Worm (Caenorhabditis elegans): ENCODE measurements around the gene enu-3.1.
A peak's percentile ranks its signal among the peaks of the same experiment; 100 is the strongest.
"Not testable (repeated sequence)": the region's sequence is repeated elsewhere in the genome, so short reads cannot be mapped to it uniquely, and the experiment has no call there.

enu-3.1 gene

DNA sequence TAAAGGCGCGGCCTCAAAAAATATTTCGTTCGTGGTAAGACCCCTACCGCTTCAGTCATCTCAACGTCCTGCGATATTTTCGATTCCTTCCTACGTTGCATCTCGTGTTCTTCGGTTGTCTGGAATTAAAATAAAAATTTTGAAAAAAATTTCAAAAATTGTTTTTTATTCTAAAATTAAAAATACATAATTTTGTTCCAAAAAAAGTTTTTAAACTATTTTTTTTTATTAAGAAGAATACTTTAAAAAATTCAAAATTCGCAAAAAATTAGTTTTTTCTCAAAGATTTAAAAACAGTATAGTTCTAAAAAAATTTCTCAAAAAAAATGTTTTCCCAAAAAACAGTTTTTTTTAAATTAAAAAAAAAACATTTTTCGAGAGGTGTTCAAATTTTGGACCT lies 2.7 kb downstream of the enu-3.1 start, which contains the start of gene H04D03.6:
Gene H04D03.6 (minus strand): TSS at position 101 of the 400 bp plus-strand sequence.
- not testable (repeated sequence) for TF ChIP-seq daf-8 (GFP tag; IDR thresholded peaks at IDR 0.05); ceh-28 (tag; optimal IDR thresholded peaks at IDR 0.05); mxl-3 (GFP tag; optimal IDR thresholded peaks at IDR 0.05)

DNA sequence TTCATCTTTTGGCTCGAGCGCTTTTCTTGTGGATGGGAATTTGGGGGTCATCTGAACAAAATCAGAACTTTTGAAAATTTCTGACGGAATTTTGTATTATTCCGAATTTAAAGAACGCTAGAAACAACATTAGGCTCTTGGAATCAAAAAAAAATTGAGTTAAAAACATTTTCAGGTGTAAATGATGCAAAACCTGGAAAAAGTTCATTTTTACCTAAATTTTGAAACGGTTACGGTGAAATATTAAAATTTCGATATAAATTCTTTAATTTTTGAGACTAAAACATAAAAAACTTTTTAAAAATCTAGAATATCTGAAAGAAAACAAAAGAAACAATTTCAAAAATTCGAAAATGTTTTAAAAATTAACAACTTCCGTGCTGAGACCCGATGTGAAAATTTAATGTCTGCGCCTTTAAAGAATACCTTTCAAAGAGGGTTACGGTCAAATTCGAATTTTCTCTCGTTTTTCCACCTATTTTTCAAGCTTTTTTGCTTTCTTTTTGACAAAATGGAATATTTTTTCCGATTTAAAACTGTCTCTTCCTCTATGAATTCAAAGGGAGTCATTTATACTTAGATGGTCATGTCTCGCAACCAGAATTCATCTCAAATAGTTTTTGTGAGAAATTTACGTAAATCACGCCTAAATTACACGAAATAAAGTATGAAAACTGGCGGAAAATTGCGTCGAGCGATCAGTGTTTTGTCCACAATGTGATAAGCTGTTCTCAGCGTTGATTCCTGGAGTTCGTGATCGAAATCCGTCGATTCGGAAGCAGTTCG lies 6.5 kb downstream of the enu-3.1 start, which contains the start of the genes H04D03.2 and ecps-2:
Gene H04D03.2 (minus strand): TSS at position 51 of the 786 bp plus-strand sequence.
Gene ecps-2 (plus strand): TSS at position 736 of the 786 bp plus-strand sequence.
- TF ChIP-seq egl-27 (tag; optimal IDR thresholded peaks at IDR 0.05): no peak
- no peak for TF ChIP-seq mes-2 (tag; optimal IDR thresholded peaks at IDR 0.05; ENCODE audit: poor library complexity, severe bottlenecking)
- no peak for TF ChIP-seq sdz-12 (GFP tag; optimal IDR thresholded peaks at IDR 0.05)
- peak in 1 of 2 experiments; percentile 66 for TF ChIP-seq unc-62 (GFP tag; optimal IDR thresholded peaks at IDR 0.05 in 1 of 2)
- TF ChIP-seq unc-62 (tag; optimal IDR thresholded peaks at IDR 0.05): no peak
- no peak for TF ChIP-seq set-16 (GFP tag; IDR thresholded peaks at IDR 0.05)
- TF ChIP-seq aha-1 (tag): no peak
- TF ChIP-seq cey-2 (tag; optimal IDR thresholded peaks at IDR 0.05; ENCODE audit: borderline replicate concordance, insufficient read depth): no peak

ce11 chrIII:10446730-10447129 lies 10.7 kb downstream of the enu-3.1 start, which contains the start of gene H04D03.7:
H04D03.7 (minus strand) TSS chrIII:10446830.
- no peak for TF ChIP-seq hlh-11 (tag; optimal IDR thresholded peaks at IDR 0.05)
- TF ChIP-seq unc-39 (tag; optimal IDR thresholded peaks at IDR 0.05): no peak
- TF ChIP-seq dmd-9 (GFP tag; IDR thresholded peaks at IDR 0.05): no peak
- no peak for TF ChIP-seq daf-12 (tag; optimal IDR thresholded peaks at IDR 0.05)

DNA sequence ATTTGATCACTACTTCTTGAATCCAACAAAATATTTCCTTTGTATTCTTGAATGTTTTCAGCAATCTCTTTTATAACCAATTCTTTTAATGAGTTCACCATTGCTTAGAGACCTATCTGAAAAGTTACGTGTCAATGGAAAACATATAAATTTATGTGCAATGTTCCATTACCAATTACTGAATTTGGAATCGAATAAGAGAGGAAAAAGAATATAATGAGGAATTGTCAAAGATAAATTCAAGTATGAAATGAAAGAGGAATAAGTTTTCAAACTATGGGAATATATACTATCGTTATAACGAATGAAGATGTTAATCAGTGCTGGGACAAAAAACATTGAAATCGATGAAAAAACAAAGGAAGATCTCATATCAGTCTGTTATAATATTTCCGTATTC lies 14.9 kb downstream of the enu-3.1 start, which contains the start of gene H04D03.4:
Gene H04D03.4 (minus strand): TSS at position 101 of the 400 bp plus-strand sequence.
- TF ChIP-seq zfp-3 (GFP tag; conservative IDR thresholded peaks at IDR 0.05): no peak
- no peak for TF ChIP-seq ceh-44 (GFP tag; IDR thresholded peaks at IDR 0.05)
- no peak for TF ChIP-seq dmd-8 (GFP tag; IDR thresholded peaks at IDR 0.05)
- TF ChIP-seq saeg-2 (GFP tag; IDR thresholded peaks at IDR 0.05): no peak
- TF ChIP-seq lin-39 (tag; optimal IDR thresholded peaks at IDR 0.05): no peak
- no peak for TF ChIP-seq ztf-7 (tag; optimal IDR thresholded peaks at IDR 0.05)
- no peak for TF ChIP-seq nhr-42 (GFP tag; IDR thresholded peaks at IDR 0.05)
- no peak for TF ChIP-seq R02D3.7 (tag; optimal IDR thresholded peaks at IDR 0.05)
- TF ChIP-seq fos-1 (tag; optimal IDR thresholded peaks at IDR 0.05): no peak
- no peak for TF ChIP-seq daf-8 (GFP tag; IDR thresholded peaks at IDR 0.05)
- TF ChIP-seq ceh-32 (tag; optimal IDR thresholded peaks at IDR 0.05; ENCODE audit: poor library complexity): no peak
- TF ChIP-seq ces-1 (GFP tag; optimal IDR thresholded peaks at IDR 0.05): no peak
- TF ChIP-seq mxl-2 (GFP tag; conservative IDR thresholded peaks at IDR 0.05): no peak
- TF ChIP-seq hmg-1.1 (GFP tag; IDR thresholded peaks at IDR 0.05): no peak

ce11 chrIII:10460427-10461163 lies 24.5 kb downstream of the enu-3.1 start, which contains the start of gene ecps-1:
ecps-1 (minus strand) TSS chrIII:10460551.
- peak; percentile 26 for TF ChIP-seq fkh-10 (GFP tag; optimal IDR thresholded peaks at IDR 0.05)
- no peak for TF ChIP-seq ZK546.5 (tag; optimal IDR thresholded peaks at IDR 0.05)
- no peak for TF ChIP-seq lim-7 (GFP tag; IDR thresholded peaks at IDR 0.05)
- TF ChIP-seq nhr-28 (tag; optimal IDR thresholded peaks at IDR 0.05): peak; percentile 71
- TF ChIP-seq daf-8 (GFP tag; IDR thresholded peaks at IDR 0.05): no peak
- TF ChIP-seq dmd-8 (GFP tag; IDR thresholded peaks at IDR 0.05): no peak
- no peak for TF ChIP-seq egl-43 (GFP tag; IDR thresholded peaks at IDR 0.05)
- peak; percentile 84 for TF ChIP-seq nhr-77 (tag; optimal IDR thresholded peaks at IDR 0.05)
- TF ChIP-seq hmg-1.1 (GFP tag; IDR thresholded peaks at IDR 0.05): peak; percentile 75
- no peak for TF ChIP-seq saeg-2 (GFP tag; IDR thresholded peaks at IDR 0.05)
- peak; percentile 60 for TF ChIP-seq rbr-2 (tag; optimal IDR thresholded peaks at IDR 0.05)
- no peak for TF ChIP-seq D1046.2 (GFP tag; IDR thresholded peaks at IDR 0.05)
- peak; percentile 70 for TF ChIP-seq hlh-11 (tag; optimal IDR thresholded peaks at IDR 0.05)
- TF ChIP-seq ceh-44 (GFP tag; IDR thresholded peaks at IDR 0.05): peak; percentile 80; the same call in 1 of the 2 replicates
- TF ChIP-seq zip-2 (tag; optimal IDR thresholded peaks at IDR 0.05): no peak
- TF ChIP-seq nhr-237 (tag; optimal IDR thresholded peaks at IDR 0.05): no peak
- TF ChIP-seq dve-1 (tag; optimal IDR thresholded peaks at IDR 0.05; ENCODE audit: insufficient read depth): no peak
- peak; percentile 60 for TF ChIP-seq T26A8.4 (GFP tag; IDR thresholded peaks at IDR 0.05)
- TF ChIP-seq ces-1 (GFP tag; optimal IDR thresholded peaks at IDR 0.05): peak; percentile 7
- peak; percentile 86 for TF ChIP-seq dmd-9 (GFP tag; IDR thresholded peaks at IDR 0.05)
- no peak for TF ChIP-seq ama-1 (optimal IDR thresholded peaks at IDR 0.05)

Measured in whole organism, L4 larva.